Worm (Caenorhabditis elegans) whole organism, late embryonic: Measurements from ENCODE around the gene M03C11.3.

ENCODE experiments used
- ceh-30 ChIP-seq: fragments of 150-350 bp; optimal IDR thresholded peaks from 2 replicates; lab custom pipeline; 2014; ENCODE audit warnings: missing biosample characterization, missing genetic modification characterization
- che-1 ChIP-seq: sonication (generic microtip); optimal IDR thresholded peaks from 2 replicates; lab custom pipeline; 2016; ENCODE audit warnings: mild to moderate bottlenecking, missing genetic modification characterization, missing compliant biosample characterization
- hlh-30 ChIP-seq: sonication (generic microtip); optimal IDR thresholded peaks from 2 replicates; lab custom pipeline; 2017; ENCODE audit warnings: antibody characterized with exemption, missing genetic modification characterization, missing compliant biosample characterization; ENCODE audit not compliant: insufficient read depth
- nhr-11 ChIP-seq: fragments of 150-350 bp; optimal IDR thresholded peaks from 2 replicates; lab custom pipeline; 2014; ENCODE audit warnings: missing biosample characterization, missing genetic modification characterization
- pag-3 ChIP-seq: sonication (generic microtip); optimal IDR thresholded peaks from 2 replicates; lab custom pipeline; 2016; ENCODE audit warnings: missing compliant biosample characterization, missing genetic modification characterization, borderline replicate concordance
- pha-4 ChIP-seq: fragments of 150-350 bp; optimal IDR thresholded peaks from 2 replicates; lab custom pipeline; 2018; ENCODE audit warnings: missing biosample characterization, missing genetic modification reagents, missing genetic modification characterization

DNA sequence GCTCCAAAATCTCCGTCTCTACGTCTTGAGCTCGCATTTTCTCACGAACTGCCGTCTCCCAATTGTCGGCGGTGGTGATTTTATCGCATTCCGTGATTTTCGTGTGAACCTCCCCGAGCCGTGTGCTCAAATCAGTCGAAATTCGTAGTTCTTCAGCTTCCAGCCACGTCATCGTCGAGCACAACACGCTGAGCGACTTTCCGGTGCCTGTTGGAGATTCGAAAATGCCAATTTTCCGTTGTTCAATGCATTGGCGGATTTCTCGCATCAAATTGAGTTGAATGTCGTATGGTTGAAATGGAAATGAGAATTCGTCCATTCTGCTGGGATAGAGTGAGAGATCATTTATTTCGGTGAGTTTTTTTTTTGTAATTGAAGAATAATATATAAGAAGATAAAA is at the start of gene M03C11.3, which contains the start of gene chl-1:
- TF ChIP-seq nhr-11 (tag; lab: Kevin White, UChicago) (no peak), pha-4 (tag; lab: Kevin White, UChicago) (no peak), che-1 (tag; lab: Kevin White, UChicago) (no peak), ceh-30 (no peak), hlh-30 (tag; lab: Kevin White, UChicago) (no peak), pag-3 (tag; lab: Kevin White, UChicago) (no peak)
